Worm (Caenorhabditis elegans): ENCODE measurements around the gene sec-24.2.
A peak's percentile ranks its signal among the peaks of the same experiment; 100 is the strongest.

Gene sec-24.2

DNA sequence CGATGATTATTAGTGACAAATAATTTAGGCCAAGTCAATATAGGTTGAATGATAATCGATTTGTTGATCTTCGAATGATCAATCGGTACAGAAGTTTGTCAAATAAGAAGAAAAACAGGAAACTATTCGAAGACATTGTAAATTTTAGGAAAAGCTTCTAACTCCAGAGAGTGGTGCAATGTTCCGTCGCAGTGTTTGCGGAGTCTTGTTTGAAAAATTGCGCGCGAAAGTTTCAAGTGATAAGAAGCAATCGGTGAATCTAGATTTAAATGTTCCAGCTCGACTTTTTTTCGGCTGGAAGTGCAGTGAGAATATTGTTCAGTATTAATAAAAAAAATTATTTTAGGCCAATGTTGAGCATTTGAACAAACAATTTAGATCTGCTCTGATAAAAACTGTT lies 25.9 kb downstream of the sec-24.2 start:
- TF ChIP-seq nhr-179 (tag; optimal IDR thresholded peaks at IDR 0.05): no peak
- peak in 1 of 3 experiments; percentile 25 for TF ChIP-seq lin-35 (GFP tag; optimal IDR thresholded peaks at IDR 0.05)
- 0 out of 2 replicates have a peak, but pooled peaks have one; percentile 18 for TF ChIP-seq B0019.2 (GFP tag; conservative IDR thresholded peaks at IDR 0.05)
- TF ChIP-seq attf-6 (GFP tag; IDR thresholded peaks at IDR 0.05): no peak
- no peak for TF ChIP-seq C17E4.6 (GFP tag; IDR thresholded peaks at IDR 0.05)
- TF ChIP-seq efl-1 (GFP tag; optimal IDR thresholded peaks at IDR 0.05): peak; percentile 37
- TF ChIP-seq mel-28 (tag; optimal IDR thresholded peaks at IDR 0.05; ENCODE audit: borderline replicate concordance): no peak
- TF ChIP-seq ceh-58 (GFP tag; IDR thresholded peaks at IDR 0.05): no peak
- TF ChIP-seq cebp-1 (GFP tag; IDR thresholded peaks at IDR 0.05): no peak
- no peak for TF ChIP-seq cebp-1 (tag; optimal IDR thresholded peaks at IDR 0.05)
- no peak for TF ChIP-seq lsy-27 (tag; optimal IDR thresholded peaks at IDR 0.05; ENCODE audit: borderline replicate concordance, insufficient read depth)
- TF ChIP-seq sea-2 (GFP tag; IDR thresholded peaks at IDR 0.05): no peak
- no peak for TF ChIP-seq nhr-27 (tag; optimal IDR thresholded peaks at IDR 0.05)
- TF ChIP-seq nfya-2 (GFP tag; IDR thresholded peaks at IDR 0.05): no peak
- TF ChIP-seq lin-54 (GFP tag; optimal IDR thresholded peaks at IDR 0.05): peak; percentile 26
- TF ChIP-seq ztf-22 (GFP tag; optimal IDR thresholded peaks at IDR 0.05): no peak

DNA sequence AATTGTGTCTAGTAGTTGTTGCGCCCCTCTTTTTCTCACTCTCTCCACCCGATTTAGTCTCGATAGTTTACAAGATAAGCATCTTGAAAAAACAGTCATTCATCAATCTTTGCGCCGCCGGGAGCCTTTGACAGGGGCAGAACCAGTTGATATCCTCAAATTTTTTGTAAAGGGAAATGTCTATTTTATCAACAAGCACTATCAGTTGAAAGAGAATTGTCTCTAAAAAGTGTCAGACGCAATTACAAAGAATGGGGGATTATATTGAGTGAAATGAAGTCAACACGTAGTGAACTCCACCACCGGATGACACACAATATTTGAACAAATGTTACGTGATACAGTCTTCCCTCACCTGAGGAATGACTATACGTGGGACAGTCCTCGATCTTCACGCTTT lies 26.4 kb downstream of the sec-24.2 start:
- TF ChIP-seq dox-1 (GFP tag; IDR thresholded peaks at IDR 0.05) (peak; percentile 29; the same call in 1 of the 2 replicates), rec-8 (tag; optimal IDR thresholded peaks at IDR 0.05) (no peak), F55B11.4 (tag; optimal IDR thresholded peaks at IDR 0.05; ENCODE audit: borderline replicate concordance, insufficient read depth) (no peak), madf-6 (GFP tag; IDR thresholded peaks at IDR 0.05) (0 out of 2 replicates have a peak, but pooled peaks have one; percentile 1), aptf-2 (GFP tag; conservative IDR thresholded peaks at IDR 0.05) (no peak), pbrm-1 (GFP tag; IDR thresholded peaks at IDR 0.05) (no peak), hlh-26 (GFP tag; conservative IDR thresholded peaks at IDR 0.05) (no peak), hmg-1.2 (GFP tag; IDR thresholded peaks at IDR 0.05) (0 out of 2 replicates have a peak, but pooled peaks have one; percentile 4), nhr-80 (tag; optimal IDR thresholded peaks at IDR 0.05) (peak; percentile 73)

DNA sequence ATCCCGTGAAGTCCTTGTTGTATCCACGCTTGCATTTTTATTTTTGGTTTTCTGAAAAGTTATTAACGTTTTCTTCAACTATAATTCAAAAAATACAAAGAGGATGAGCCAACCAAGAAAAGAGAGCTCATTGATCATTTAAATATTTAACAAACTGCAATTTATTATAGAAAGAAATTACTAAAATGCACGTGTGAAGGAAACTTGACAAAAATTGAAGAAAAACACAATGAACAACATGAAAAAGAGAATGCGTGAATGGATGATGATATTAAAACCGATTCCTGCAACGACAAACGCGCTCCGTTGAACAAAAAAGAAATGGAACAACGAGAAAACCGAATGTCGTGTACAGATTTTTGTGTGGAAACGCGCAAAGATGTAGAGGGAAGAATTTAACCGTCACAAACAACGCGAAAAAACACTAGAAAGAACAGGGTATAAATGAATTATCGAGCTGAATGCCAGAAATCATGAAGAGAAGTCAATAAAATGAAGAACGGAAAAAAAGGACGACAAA lies 29.7 kb downstream of the sec-24.2 start, which contains the start of gene ufd-1:
Gene ufd-1 (minus strand): TSS at position 51 of the 520 bp plus-strand sequence.
- TF ChIP-seq F23B12.7 (tag; optimal IDR thresholded peaks at IDR 0.05; ENCODE audit: insufficient read depth) (peak; percentile 20), dox-1 (GFP tag; IDR thresholded peaks at IDR 0.05) (no peak), aptf-3 (GFP tag; IDR thresholded peaks at IDR 0.05) (no peak), cebp-1 (GFP tag; IDR thresholded peaks at IDR 0.05) (no peak), cebp-1 (tag; optimal IDR thresholded peaks at IDR 0.05) (peak; percentile 24), madf-6 (GFP tag; IDR thresholded peaks at IDR 0.05) (no peak), attf-5 (GFP tag; optimal IDR thresholded peaks at IDR 0.05) (peak; percentile 3), Y56A3A.18 (GFP tag; IDR thresholded peaks at IDR 0.05) (no peak), ekl-4 (GFP tag; IDR thresholded peaks at IDR 0.05) (no peak), lin-54 (GFP tag; optimal IDR thresholded peaks at IDR 0.05) (peak; percentile 2), lin-40 (tag; optimal IDR thresholded peaks at IDR 0.05) (no peak), mcd-1 (GFP tag; IDR thresholded peaks at IDR 0.05) (no peak), snpc-4 (GFP tag; optimal IDR thresholded peaks at IDR 0.05) (no peak), snpc-4 (tag; optimal IDR thresholded peaks at IDR 0.05) (peak in 1 of 4 experiments; percentile 30), F49E8.2 (tag; optimal IDR thresholded peaks at IDR 0.05; ENCODE audit: insufficient read depth) (no peak), ets-4 (GFP tag; optimal IDR thresholded peaks at IDR 0.05) (no peak), lsl-1 (GFP tag; optimal IDR thresholded peaks at IDR 0.05) (peak; percentile 7), Y79H2A.3 (GFP tag; conservative IDR thresholded peaks at IDR 0.05) (0 out of 2 replicates have a peak, but pooled peaks have one; percentile 19), ceh-58 (GFP tag; IDR thresholded peaks at IDR 0.05) (no peak), ztf-28 (GFP tag; IDR thresholded peaks at IDR 0.05) (no peak), C17E4.6 (GFP tag; IDR thresholded peaks at IDR 0.05) (no peak)
